Worm (Caenorhabditis elegans): Measurements from ENCODE around the gene srx-3.

- no peak for TF ChIP-seq Y56A3A.18 (GFP tag; IDR thresholded peaks at IDR 0.05)
- TF ChIP-seq C06A6.2 (GFP tag; conservative IDR thresholded peaks at IDR 0.05), result no peak
Measured at ce11 chrV:9030248-9030647, 24.9 kb downstream of the srx-3 start, which contains the start of gene C25E10.5.
